Fruit fly (Drosophila melanogaster): ENCODE results near the gene Jon25Biii.

DNA sequence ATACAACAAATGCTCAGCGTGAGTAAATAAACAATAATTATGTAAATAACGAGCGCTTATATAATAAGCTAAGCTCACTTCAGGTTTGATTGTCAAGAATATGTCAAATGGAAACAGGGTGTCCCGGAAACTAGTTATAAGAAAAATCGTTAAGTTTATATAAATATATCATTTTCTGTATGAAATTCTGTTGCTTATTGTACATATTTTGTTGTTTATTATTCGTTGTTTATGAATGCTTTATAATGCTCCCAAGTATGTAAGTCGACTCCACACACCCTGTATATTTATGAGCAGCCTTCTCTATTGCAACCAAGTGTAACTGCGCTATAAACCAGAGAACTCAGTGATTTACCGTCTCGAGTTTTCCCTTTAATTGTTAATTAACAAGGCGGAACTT, 20.0 kb downstream of the Jon25Biii start:
- no peak for TF ChIP-seq Sin3A (optimal IDR thresholded peaks at IDR 0.05)
- no peak for TF ChIP-seq Myc (optimal IDR thresholded peaks at IDR 0.05)
- TF ChIP-seq psq (optimal IDR thresholded peaks at IDR 0.05): no peak
- no peak for TF ChIP-seq insv (optimal IDR thresholded peaks at IDR 0.05)
- TF ChIP-seq h (optimal IDR thresholded peaks at IDR 0.05): no peak
